Worm (Caenorhabditis elegans): ENCODE results near the gene F07H5.13.

DNA sequence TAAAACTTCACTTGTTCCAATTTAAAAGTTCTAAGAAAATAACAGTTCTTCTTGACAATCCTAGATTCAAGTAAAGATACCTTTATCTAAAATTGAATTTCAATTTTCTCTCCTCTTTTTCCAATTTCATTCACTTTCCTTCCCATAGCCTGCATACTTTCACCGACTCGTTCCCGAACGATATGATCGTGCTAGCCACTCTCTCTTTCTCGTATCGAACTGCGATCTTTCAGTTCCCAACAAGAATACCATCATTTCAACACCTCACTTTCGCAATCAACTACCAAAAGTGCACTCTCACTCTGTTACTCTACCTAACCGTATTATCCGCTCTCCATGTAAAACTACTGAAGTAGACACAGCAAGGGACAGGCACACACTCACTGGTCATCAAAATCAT is 40.3 kb upstream of the F07H5.13 start:
- TF ChIP-seq him-1 (tag; optimal IDR thresholded peaks at IDR 0.05) (no peak), dao-5 (tag; optimal IDR thresholded peaks at IDR 0.05) (no peak), W03F9.2 (tag; optimal IDR thresholded peaks at IDR 0.05) (no peak)
